Fruit fly (Drosophila melanogaster): ENCODE measurements around the gene CG4849.

dm6 chr3R:27988647-27989430, 25.6 kb downstream of the CG4849 start:
- TF ChIP-seq CG8632 (GFP tag; optimal IDR thresholded peaks at IDR 0.05) (peak; percentile 12), CG6808 (GFP tag; optimal IDR thresholded peaks at IDR 0.05) (no peak), Gug (GFP tag; IDR thresholded peaks at IDR 0.05) (peak; percentile 75), OdsH (GFP tag; optimal IDR thresholded peaks at IDR 0.05) (peak; percentile 49), CG4318 (GFP tag; optimal IDR thresholded peaks at IDR 0.05) (peak; percentile 67), Sox14 (GFP tag; optimal IDR thresholded peaks at IDR 0.05) (peak; percentile 44), CG11294 (GFP tag; IDR thresholded peaks at IDR 0.05) (peak; percentile 55), CG8319 (GFP tag; optimal IDR thresholded peaks at IDR 0.05) (no peak), Smox (GFP tag; optimal IDR thresholded peaks at IDR 0.05) (no peak), achi (GFP tag; optimal IDR thresholded peaks at IDR 0.05) (peak; percentile 19), lz (GFP tag; optimal IDR thresholded peaks at IDR 0.05) (no peak), CG6792 (GFP tag; optimal IDR thresholded peaks at IDR 0.05) (peak; percentile 15), fd59A (GFP tag; optimal IDR thresholded peaks at IDR 0.05) (no peak), CG3919 (GFP tag; optimal IDR thresholded peaks at IDR 0.05) (peak; percentile 21)
